Fruit fly (Drosophila melanogaster): Measurements from ENCODE around the gene CG18294.

CG18294 gene

dm6 chr3L:19516547-19516946, 41.2 kb upstream of the CG18294 start (continued):
- peak; percentile 91 for TF ChIP-seq tin (GFP tag; optimal IDR thresholded peaks at IDR 0.05)
- TF ChIP-seq CG32767 (GFP tag; IDR thresholded peaks at IDR 0.05): peak; percentile 65
- TF ChIP-seq CrebB (tag; optimal IDR thresholded peaks at IDR 0.05): peak; percentile 48
- TF ChIP-seq TFAM (GFP tag; optimal IDR thresholded peaks at IDR 0.05): peak; percentile 27
- TF ChIP-seq unc-4 (GFP tag; IDR thresholded peaks at IDR 0.05; ENCODE audit: partially characterized antibody): no peak
- no peak; the same call in 1 of the 3 replicates for TF ChIP-seq row (GFP tag; IDR thresholded peaks at IDR 0.05)
- no peak for TF ChIP-seq gcm (GFP tag; optimal IDR thresholded peaks at IDR 0.05)
- peak; percentile 70 for TF ChIP-seq CG13296 (GFP tag; optimal IDR thresholded peaks at IDR 0.05)
- peak; percentile 98 for TF ChIP-seq CG2199 (GFP tag; IDR thresholded peaks at IDR 0.05)
- TF ChIP-seq CG1024 (GFP tag; IDR thresholded peaks at IDR 0.05): peak; percentile 89
- TF ChIP-seq CG12744 (GFP tag; optimal IDR thresholded peaks at IDR 0.05): peak; percentile 83
- peak; percentile 90 for TF ChIP-seq CG3847 (GFP tag; IDR thresholded peaks at IDR 0.05)
- TF ChIP-seq Ptx1 (GFP tag; IDR thresholded peaks at IDR 0.05): peak; percentile 95
- TF ChIP-seq grn (GFP tag; optimal IDR thresholded peaks at IDR 0.05): no peak
- peak; percentile 60 for TF ChIP-seq dmrt99B (tag; optimal IDR thresholded peaks at IDR 0.05)
- peak; percentile 71 for TF ChIP-seq Chrac-16 (GFP tag; optimal IDR thresholded peaks at IDR 0.05)
- TF ChIP-seq Adf1 (GFP tag; IDR thresholded peaks at IDR 0.05): peak; percentile 41; the same call in 1 of the 2 replicates
- peak; percentile 74 for TF ChIP-seq Asciz (GFP tag; optimal IDR thresholded peaks at IDR 0.05)
- TF ChIP-seq CG33213 (GFP tag; optimal IDR thresholded peaks at IDR 0.05): peak; percentile 95
- TF ChIP-seq sug (tag; optimal IDR thresholded peaks at IDR 0.05): peak; percentile 82
- TF ChIP-seq Doc2 (GFP tag; IDR thresholded peaks at IDR 0.05): peak; percentile 93
- no peak for TF ChIP-seq CG15073 (GFP tag; optimal IDR thresholded peaks at IDR 0.05)
- peak; percentile 85 to 94 for TF ChIP-seq chif (GFP tag; optimal IDR thresholded peaks at IDR 0.05)
- peak; percentile 96 for TF ChIP-seq ttk (GFP tag; IDR thresholded peaks at IDR 0.05)
- TF ChIP-seq sisA (GFP tag; IDR thresholded peaks at IDR 0.05): peak; percentile 91
- peak; percentile 92 for TF ChIP-seq ham (GFP tag; IDR thresholded peaks at IDR 0.05)
- peak; percentile 94 for TF ChIP-seq Side (GFP tag; optimal IDR thresholded peaks at IDR 0.05)
- peak; percentile 87 for TF ChIP-seq sens-2 (GFP tag; IDR thresholded peaks at IDR 0.05)
- TF ChIP-seq nmo (GFP tag; optimal IDR thresholded peaks at IDR 0.05): peak; percentile 87
- TF ChIP-seq Hmx (GFP tag; optimal IDR thresholded peaks at IDR 0.05): peak; percentile 71
- TF ChIP-seq Bteb2 (GFP tag; optimal IDR thresholded peaks at IDR 0.05): peak; percentile 73
- TF ChIP-seq CG3065 (GFP tag; optimal IDR thresholded peaks at IDR 0.05): peak; percentile 70
- peak; percentile 90 for TF ChIP-seq jumu (GFP tag; optimal IDR thresholded peaks at IDR 0.05)
- no peak for TF ChIP-seq br (optimal IDR thresholded peaks at IDR 0.05)
- TF ChIP-seq kay (GFP tag; optimal IDR thresholded peaks at IDR 0.05): peak; percentile 74
- TF ChIP-seq Rfx (GFP tag; IDR thresholded peaks at IDR 0.05): peak; percentile 98
- peak; percentile 48 for TF ChIP-seq Dref (GFP tag; IDR thresholded peaks at IDR 0.05)
- peak; percentile 80 for TF ChIP-seq CG17359 (tag; optimal IDR thresholded peaks at IDR 0.05)
- TF ChIP-seq CG10959 (GFP tag; IDR thresholded peaks at IDR 0.05): peak; percentile 72
- TF ChIP-seq CG3281 (GFP tag; optimal IDR thresholded peaks at IDR 0.05): peak; percentile 86
- peak; percentile 94 for TF ChIP-seq CTCF (GFP tag; optimal IDR thresholded peaks at IDR 0.05)
- peak; percentile 45 for TF ChIP-seq CG9437 (GFP tag; optimal IDR thresholded peaks at IDR 0.05)
- peak; percentile 91 for TF ChIP-seq Dbx (GFP tag; IDR thresholded peaks at IDR 0.05)
- peak; percentile 49 for TF ChIP-seq CG12299 (tag; optimal IDR thresholded peaks at IDR 0.05)
- no peak; the same call in 1 of the 2 replicates for TF ChIP-seq rib (GFP tag; IDR thresholded peaks at IDR 0.05)
- peak; percentile 8 for TF ChIP-seq Elba2 (GFP tag; optimal IDR thresholded peaks at IDR 0.05)
- TF ChIP-seq CG2202 (tag; optimal IDR thresholded peaks at IDR 0.05): peak; percentile 54
- TF ChIP-seq ATbp (GFP tag; optimal IDR thresholded peaks at IDR 0.05): peak; percentile 84
- peak; percentile 94 for TF ChIP-seq eyg (GFP tag; optimal IDR thresholded peaks at IDR 0.05)
- peak; percentile 81 for TF ChIP-seq cato (GFP tag; optimal IDR thresholded peaks at IDR 0.05; ENCODE audit: borderline replicate concordance)
- peak; percentile 89 for TF ChIP-seq zen (tag; optimal IDR thresholded peaks at IDR 0.05)
- TF ChIP-seq CG16813 (GFP tag; IDR thresholded peaks at IDR 0.05; ENCODE audit: partially characterized antibody): peak; percentile 58; the same call in 2 of the 3 replicates
- peak; percentile 92 for TF ChIP-seq CG14441 (GFP tag; IDR thresholded peaks at IDR 0.05)

Measured in whole organism, embryonic.